Fruit fly (Drosophila melanogaster) whole organism, embryonic: ENCODE measurements around the gene Gad1.

Experiments used
- Adf1 ChIP-seq: fragments of 200-800 bp; sonication (Bioruptor generic); IDR thresholded peaks from 2 replicates; pipeline ENCODE4 v1.3.6; 2022; ENCODE audit warnings: missing biosample characterization, missing genetic modification characterization
- Bdp1 ChIP-seq: fragments of 200-800 bp; sonication (Bioruptor generic); optimal IDR thresholded peaks from 3 replicates; lab custom pipeline; 2016; ENCODE audit warnings: missing biosample characterization, missing genetic modification characterization
- Blimp-1 ChIP-seq: fragments of 200-800 bp; sonication (Bioruptor generic); optimal IDR thresholded peaks from 3 replicates; lab custom pipeline; 2018; ENCODE audit warnings: missing biosample characterization, missing genetic modification characterization, mild to moderate bottlenecking, moderate library complexity, missing genetic modification reagents
- CG10543 ChIP-seq: fragments of 200-800 bp; sonication (Bioruptor generic); optimal IDR thresholded peaks from 3 replicates; lab custom pipeline; 2017; ENCODE audit warnings: missing biosample characterization, mild to moderate bottlenecking, missing genetic modification characterization, moderate library complexity
- CG12219 ChIP-seq: fragments of 200-800 bp; sonication (Bioruptor generic); optimal IDR thresholded peaks from 3 replicates; lab custom pipeline; 2018; ENCODE audit warnings: missing biosample characterization, mild to moderate bottlenecking, missing genetic modification characterization
- CG12236 ChIP-seq: fragments of 200-800 bp; sonication (Bioruptor generic); optimal IDR thresholded peaks from 2 replicates; lab custom pipeline; 2016; ENCODE audit warnings: missing biosample characterization, missing genetic modification characterization
- CG12391 ChIP-seq: fragments of 200-800 bp; sonication (Bioruptor generic); optimal IDR thresholded peaks from 3 replicates; lab custom pipeline; 2018; ENCODE audit warnings: missing biosample characterization, mild to moderate bottlenecking, missing genetic modification characterization, moderate library complexity
- CG14441 ChIP-seq: fragments of 200-800 bp; sonication (Bioruptor generic); IDR thresholded peaks from 2 replicates; pipeline ENCODE4 v1.3.6; 2022; ENCODE audit warnings: missing biosample characterization, missing genetic modification characterization
- CG14860 ChIP-seq: fragments of 200-800 bp; sonication (Bioruptor generic); IDR thresholded peaks from 3 replicates; pipeline ENCODE4 v1.3.6; 2022; ENCODE audit warnings: missing biosample characterization, missing genetic modification characterization; ENCODE audit not compliant: partially characterized antibody
- CG14965 ChIP-seq: fragments of 200-800 bp; sonication (Bioruptor generic); optimal IDR thresholded peaks from 2 replicates; lab custom pipeline; 2016; ENCODE audit warnings: missing biosample characterization, missing genetic modification characterization, borderline replicate concordance
- CG15514 ChIP-seq: fragments of 200-800 bp; sonication (Bioruptor generic); optimal IDR thresholded peaks from 3 replicates; lab custom pipeline; 2017; ENCODE audit warnings: missing biosample characterization, missing genetic modification characterization, mild to moderate bottlenecking, moderate library complexity, missing genetic modification reagents
- CG15696 ChIP-seq: fragments of 200-800 bp; sonication (Bioruptor generic); optimal IDR thresholded peaks from 2 replicates; lab custom pipeline; 2019; ENCODE audit warnings: missing biosample characterization, mild to moderate bottlenecking, missing genetic modification characterization, moderate library complexity
- CG16863 ChIP-seq: fragments of 200-800 bp; sonication (Bioruptor generic); optimal IDR thresholded peaks from 3 replicates; lab custom pipeline; 2016; ENCODE audit warnings: missing biosample characterization, missing genetic modification characterization
- CG17568 ChIP-seq: fragments of 200-800 bp; sonication (Bioruptor generic); optimal IDR thresholded peaks from 2 replicates; lab custom pipeline; 2018; ENCODE audit warnings: missing biosample characterization, mild to moderate bottlenecking, missing genetic modification characterization, moderate library complexity
- CG18619 ChIP-seq: fragments of 200-800 bp; sonication (Bioruptor generic); optimal IDR thresholded peaks from 3 replicates; lab custom pipeline; 2017; ENCODE audit warnings: missing biosample characterization, mild to moderate bottlenecking, missing genetic modification characterization
- CG3065 ChIP-seq: fragments of 200-800 bp; sonication (Bioruptor generic); optimal IDR thresholded peaks from 2 replicates; lab custom pipeline; 2016; ENCODE audit warnings: missing biosample characterization, missing genetic modification characterization
- CG4360 ChIP-seq: fragments of 200-800 bp; sonication (Bioruptor generic); IDR thresholded peaks from 2 replicates; pipeline ENCODE4 v1.3.6; 2022; ENCODE audit warnings: missing biosample characterization, missing genetic modification characterization
- CG5245 ChIP-seq: fragments of 200-800 bp; sonication (Bioruptor generic); optimal IDR thresholded peaks from 3 replicates; lab custom pipeline; 2016; ENCODE audit warnings: missing biosample characterization, missing genetic modification characterization
- CG6254 ChIP-seq: fragments of 200-800 bp; sonication (Bioruptor generic); optimal IDR thresholded peaks from 3 replicates; lab custom pipeline; 2017; ENCODE audit warnings: mild to moderate bottlenecking, missing biosample characterization, missing genetic modification reagents, missing genetic modification characterization
- CG7928 ChIP-seq: fragments of 200-800 bp; sonication (Bioruptor generic); optimal IDR thresholded peaks from 2 replicates; lab custom pipeline; 2017; ENCODE audit warnings: missing biosample characterization, mild to moderate bottlenecking, missing genetic modification characterization
- CG8281 ChIP-seq: fragments of 200-800 bp; sonication (Bioruptor generic); optimal IDR thresholded peaks from 2 replicates; lab custom pipeline; 2018; ENCODE audit warnings: missing biosample characterization, mild to moderate bottlenecking, missing genetic modification characterization, moderate library complexity
- CG8924 ChIP-seq: fragments of 200-800 bp; optimal IDR thresholded peaks from 3 replicates; lab custom pipeline; 2019; ENCODE audit warnings: missing biosample characterization, mild to moderate bottlenecking, missing genetic modification characterization, moderate library complexity
- CG9797 ChIP-seq: fragments of 200-800 bp; sonication (Bioruptor generic); optimal IDR thresholded peaks from 3 replicates; lab custom pipeline; 2018; ENCODE audit warnings: missing biosample characterization, mild to moderate bottlenecking, missing genetic modification characterization
- Camta ChIP-seq: fragments of 200-800 bp; sonication (Bioruptor generic); optimal IDR thresholded peaks from 2 replicates; lab custom pipeline; 2016; ENCODE audit warnings: missing biosample characterization, missing genetic modification characterization
- Dad ChIP-seq: fragments of 200-800 bp; sonication (Bioruptor generic); optimal IDR thresholded peaks from 3 replicates; lab custom pipeline; 2016; ENCODE audit warnings: missing biosample characterization, missing genetic modification characterization
- Dfd ChIP-seq, 2 experiments: fragments of >200 bp; optimal IDR thresholded peaks; 2 replicates each; lab custom pipeline; 2017; ENCODE audit warnings: missing biosample characterization in 2 of 2, missing genetic modification characterization in 2 of 2
- Ets97D ChIP-seq: fragments of 200-800 bp; sonication (Bioruptor generic); optimal IDR thresholded peaks from 3 replicates; lab custom pipeline; 2016; ENCODE audit warnings: missing biosample characterization, missing genetic modification characterization
- Fer2 ChIP-seq: fragments of 200-800 bp; sonication (Bioruptor generic); optimal IDR thresholded peaks from 2 replicates; lab custom pipeline; 2018; ENCODE audit warnings: missing biosample characterization, mild to moderate bottlenecking, missing genetic modification characterization, moderate library complexity
- Hmr ChIP-seq: fragments of 200-800 bp; sonication (Bioruptor generic); optimal IDR thresholded peaks from 3 replicates; lab custom pipeline; 2017; ENCODE audit warnings: mild to moderate bottlenecking, missing biosample characterization, missing genetic modification reagents, missing genetic modification characterization
- Lim3 ChIP-seq: fragments of 200-800 bp; sonication (Bioruptor generic); IDR thresholded peaks from 2 replicates; pipeline ENCODE4 v1.3.6; 2022; ENCODE audit warnings: missing biosample characterization, missing genetic modification characterization
- Oaz ChIP-seq: fragments of 200-800 bp; sonication (Bioruptor generic); IDR thresholded peaks from 2 replicates; pipeline ENCODE4 v1.3.6; 2022; ENCODE audit warnings: missing biosample characterization, missing genetic modification characterization
- Ssrp ChIP-seq: fragments of 200-800 bp; sonication (Bioruptor generic); optimal IDR thresholded peaks from 2 replicates; lab custom pipeline; 2018; ENCODE audit warnings: missing biosample characterization, mild to moderate bottlenecking, missing genetic modification characterization, moderate library complexity
- Taf1 ChIP-seq: fragments of 200-800 bp; sonication (Bioruptor generic); IDR thresholded peaks from 2 replicates; pipeline ENCODE4 v1.3.6; 2022; ENCODE audit warnings: missing biosample characterization, missing genetic modification characterization
- Trl ChIP-seq, 3 experiments: fragments of >200 bp in 2 of 3; fragments of 200-800 bp in 1 of 3; sonication (Bioruptor generic) in 1 of 3; optimal IDR thresholded peaks; 2 replicates in 1 of 3; 3 replicates in 2 of 3; lab custom pipeline; 2016 to 2017; ENCODE audit warnings: missing biosample characterization in 1 of 3, missing genetic modification characterization in 1 of 3
- fd102C ChIP-seq: fragments of 200-800 bp; sonication (Bioruptor generic); optimal IDR thresholded peaks from 2 replicates; lab custom pipeline; 2018; ENCODE audit warnings: missing biosample characterization, mild to moderate bottlenecking, missing genetic modification characterization, moderate library complexity
- fd96Cb ChIP-seq: fragments of 200-800 bp; sonication (Bioruptor generic); optimal IDR thresholded peaks from 2 replicates; lab custom pipeline; 2018; ENCODE audit warnings: missing biosample characterization, mild to moderate bottlenecking, missing genetic modification characterization, moderate library complexity
- gcm ChIP-seq: fragments of 200-800 bp; sonication (Bioruptor generic); optimal IDR thresholded peaks from 2 replicates; lab custom pipeline; 2019; ENCODE audit warnings: missing biosample characterization, mild to moderate bottlenecking, missing genetic modification characterization, moderate library complexity
- gsb ChIP-seq: fragments of 200-800 bp; sonication (Bioruptor generic); IDR thresholded peaks from 2 replicates; pipeline ENCODE4 v1.3.6; 2022; ENCODE audit warnings: missing biosample characterization, missing genetic modification characterization
- inv ChIP-seq: fragments of 200-800 bp; sonication (Bioruptor generic); IDR thresholded peaks from 2 replicates; pipeline ENCODE4 v1.3.6; 2022; ENCODE audit warnings: missing biosample characterization, missing genetic modification characterization; ENCODE audit not compliant: partially characterized antibody
- jumu ChIP-seq: fragments of 200-800 bp; sonication (Bioruptor generic); optimal IDR thresholded peaks from 3 replicates; lab custom pipeline; 2016; ENCODE audit warnings: missing biosample characterization, missing genetic modification characterization
- mld ChIP-seq: fragments of 200-800 bp; sonication (Bioruptor generic); IDR thresholded peaks from 3 replicates; pipeline ENCODE4 v1.3.6; 2022; ENCODE audit warnings: missing biosample characterization, missing genetic modification characterization; ENCODE audit not compliant: partially characterized antibody
- odd ChIP-seq: fragments of 200-800 bp; sonication (Bioruptor generic); optimal IDR thresholded peaks from 2 replicates; lab custom pipeline; 2017; ENCODE audit warnings: missing biosample characterization, mild to moderate bottlenecking, missing genetic modification characterization
- prd ChIP-seq, 3 experiments: fragments of >200 bp in 2 of 3; fragments of 200-800 bp in 1 of 3; sonication (Bioruptor generic) in 1 of 3; optimal IDR thresholded peaks in 2 of 3; IDR thresholded peaks in 1 of 3; 2 replicates in 2 of 3; 3 replicates in 1 of 3; pipeline versions ENCODE4 v1.3.6 to Lab custom; 2017 to 2022; ENCODE audit warnings: missing biosample characterization in 1 of 3, missing genetic modification characterization in 1 of 3
- psq ChIP-seq: fragments of 200-800 bp; sonication (Bioruptor generic); optimal IDR thresholded peaks from 2 replicates; lab custom pipeline; 2017; ENCODE audit warnings: missing biosample characterization, missing genetic modification characterization
- run ChIP-seq: fragments of 200-800 bp; sonication (Bioruptor generic); optimal IDR thresholded peaks from 3 replicates; lab custom pipeline; 2018; ENCODE audit warnings: missing biosample characterization, mild to moderate bottlenecking, missing genetic modification characterization
- sug ChIP-seq: fragments of 200-800 bp; optimal IDR thresholded peaks from 2 replicates; lab custom pipeline; 2019; ENCODE audit warnings: missing biosample characterization, mild to moderate bottlenecking, missing genetic modification characterization, moderate library complexity
- wdn ChIP-seq: fragments of 200-800 bp; sonication (Bioruptor generic); IDR thresholded peaks from 2 replicates; pipeline ENCODE4 v1.3.6; 2022; ENCODE audit warnings: missing biosample characterization, missing genetic modification characterization
- zfh2 ChIP-seq: fragments of 200-800 bp; sonication (Bioruptor generic); optimal IDR thresholded peaks from 2 replicates; lab custom pipeline; 2016; ENCODE audit warnings: missing biosample characterization, missing genetic modification characterization

Gad1 gene

DNA sequence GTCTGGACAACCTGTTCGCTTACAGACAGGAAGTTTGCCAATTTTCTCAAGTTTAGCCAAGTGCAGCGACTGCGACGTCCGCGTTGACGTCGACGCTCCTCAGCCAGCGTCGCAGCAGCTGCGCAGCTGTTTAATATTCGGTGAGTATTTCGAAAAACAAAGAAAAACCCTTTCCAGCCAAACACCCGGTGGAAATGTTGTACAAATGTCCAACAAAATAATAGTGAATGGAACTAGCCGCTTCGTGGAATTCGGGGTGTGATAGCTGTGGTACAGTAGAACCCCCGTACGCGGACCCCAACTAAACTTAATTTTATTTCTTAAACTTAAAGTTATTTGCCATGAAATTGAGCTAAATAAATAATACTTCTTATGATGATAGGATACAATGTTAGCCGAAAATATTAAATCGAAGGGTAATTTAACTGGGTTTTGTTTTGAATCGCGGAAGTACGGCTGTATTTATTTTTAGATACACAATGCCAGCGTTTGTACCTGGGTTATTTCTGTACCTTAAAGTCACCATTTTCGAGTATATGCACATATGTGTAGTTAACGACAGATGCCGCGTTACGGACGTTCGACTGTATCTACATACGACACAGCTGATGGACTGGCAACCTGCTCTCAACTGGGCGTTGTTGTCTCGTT, 20.4 kb upstream of the Gad1 start (continued):
- no peak for TF ChIP-seq jumu (GFP tag; lab: Kevin White, UChicago)
- peak; percentile 29 for TF ChIP-seq run (tag; lab: Kevin White, UChicago)
- peak; percentile 51 for TF ChIP-seq CG15696 (tag; lab: Kevin White, UChicago)
- no peak for TF ChIP-seq CG7928 (GFP tag; lab: Kevin White, UChicago)
- no peak for TF ChIP-seq psq (GFP tag; lab: Kevin White, UChicago)
- TF ChIP-seq Fer2 (tag; lab: Kevin White, UChicago): peak; percentile 30
- no peak for TF ChIP-seq CG14860 (GFP tag; lab: Robert Waterston, UW)
- peak; percentile 64 for TF ChIP-seq CG6254
- TF ChIP-seq wdn: peak; percentile 63
- peak; percentile 60 for TF ChIP-seq sug (tag; lab: Kevin White, UChicago)
- TF ChIP-seq mld: no peak
- TF ChIP-seq CG5245 (GFP tag; lab: Kevin White, UChicago): peak; percentile 45
- peak; percentile 36 for TF ChIP-seq CG12236 (GFP tag; lab: Kevin White, UChicago)
- peak; percentile 45 for TF ChIP-seq CG8281 (tag; lab: Kevin White, UChicago)
- TF ChIP-seq Blimp-1 (GFP tag; lab: Kevin White, UChicago): peak; percentile 66
- TF ChIP-seq fd102C (GFP tag; lab: Kevin White, UChicago): no peak
- TF ChIP-seq CG8924: peak; percentile 84
- TF ChIP-seq Taf1 (GFP tag; lab: Robert Waterston, UW): 0 out of 2 replicates have a peak, but pooled peaks have one; percentile 18
- peak; percentile 72 for TF ChIP-seq CG18619 (GFP tag; lab: Kevin White, UChicago)
- no peak for TF ChIP-seq Trl (optimal IDR thresholded peaks at IDR 0.05; lab: Kevin White, UChicago)
- TF ChIP-seq Trl (GFP tag; optimal IDR thresholded peaks at IDR 0.05; lab: Kevin White, UChicago): peak; percentile 62
- no peak for TF ChIP-seq Dfd (GFP tag; optimal IDR thresholded peaks at IDR 0.05; lab: Kevin White, UChicago)
- peak; percentile 32 for TF ChIP-seq CG14965 (GFP tag; lab: Kevin White, UChicago)
- peak; percentile 21 for TF ChIP-seq Bdp1 (GFP tag; lab: Kevin White, UChicago)
- TF ChIP-seq CG10543 (GFP tag; lab: Kevin White, UChicago): peak; percentile 71
- peak; percentile 74 for TF ChIP-seq odd (GFP tag; lab: Kevin White, UChicago)
- no peak for TF ChIP-seq CG3065 (GFP tag; lab: Kevin White, UChicago)
- no peak for TF ChIP-seq gsb
- TF ChIP-seq CG12391 (tag; lab: Kevin White, UChicago): peak; percentile 81
- no peak for TF ChIP-seq Oaz (GFP tag; lab: Robert Waterston, UW)
- peak; percentile 58 for TF ChIP-seq CG14441
- TF ChIP-seq zfh2: peak; percentile 31
- no peak for TF ChIP-seq CG9797 (GFP tag; lab: Kevin White, UChicago)
- peak; percentile 51 for TF ChIP-seq CG15514 (GFP tag; lab: Kevin White, UChicago)
- TF ChIP-seq CG12219 (GFP tag; lab: Kevin White, UChicago): peak; percentile 73
- no peak for TF ChIP-seq CG4360 (GFP tag; lab: Robert Waterston, UW)
- TF ChIP-seq Ssrp (tag; lab: Kevin White, UChicago): peak; percentile 70
- peak; percentile 65 for TF ChIP-seq CG16863 (GFP tag; lab: Kevin White, UChicago)
- no peak for TF ChIP-seq inv
- TF ChIP-seq Dad (GFP tag; lab: Kevin White, UChicago): peak; percentile 52
- peak; percentile 67 for TF ChIP-seq gcm
- peak; percentile 77 for TF ChIP-seq Hmr (GFP tag; lab: Kevin White, UChicago)
- TF ChIP-seq CG17568 (GFP tag; lab: Kevin White, UChicago): peak; percentile 68
- peak; percentile 92 for TF ChIP-seq Adf1
- peak; percentile 74 for TF ChIP-seq fd96Cb (tag; lab: Kevin White, UChicago)
- TF ChIP-seq Camta (GFP tag; lab: Kevin White, UChicago): peak; percentile 78
- TF ChIP-seq prd (optimal IDR thresholded peaks at IDR 0.05; lab: Kevin White, UChicago): no peak
- peak; percentile 71 for TF ChIP-seq prd (GFP tag; IDR thresholded peaks at IDR 0.05; lab: Robert Waterston, UW)
- TF ChIP-seq Lim3 (GFP tag; lab: Robert Waterston, UW): no peak; the same call in 1 of the 2 replicates
- peak; percentile 38 for TF ChIP-seq Ets97D
